Worm (Caenorhabditis elegans) whole organism, young adult: ENCODE measurements around the gene Y39G8B.2.
A peak's percentile ranks its signal among the peaks of the same experiment; 100 is the strongest.

Experiments used
- B0035.1 ChIP-seq: sonication (generic microtip); optimal IDR thresholded peaks from 2 replicates; lab custom pipeline; 2016; ENCODE audit warnings: missing genetic modification characterization, mild to moderate bottlenecking, missing compliant biosample characterization, missing genotype, missing genetic modification reagents
- B0261.1 ChIP-seq: sonication (generic microtip); optimal IDR thresholded peaks from 2 replicates; lab custom pipeline; 2016; ENCODE audit warnings: mild to moderate bottlenecking, missing genetic modification characterization, moderate library complexity, missing compliant biosample characterization
- F10E7.11 ChIP-seq: sonication (generic microtip); optimal IDR thresholded peaks from 2 replicates; lab custom pipeline; 2017; ENCODE audit warnings: mild to moderate bottlenecking, missing genetic modification characterization, moderate library complexity, missing compliant biosample characterization
- F49E8.2 ChIP-seq: sonication (generic microtip); optimal IDR thresholded peaks from 3 replicates; lab custom pipeline; 2017; ENCODE audit warnings: missing genetic modification characterization, mild to moderate bottlenecking, missing compliant biosample characterization, antibody characterized with exemption, moderate library complexity; ENCODE audit not compliant: insufficient read depth
- F57C9.4 ChIP-seq: sonication (generic microtip); optimal IDR thresholded peaks from 2 replicates; lab custom pipeline; 2017; ENCODE audit warnings: mild to moderate bottlenecking, missing genetic modification characterization, missing compliant biosample characterization
- Y53F4B.3 ChIP-seq: fragments of 200-800 bp; sonication (Bioruptor generic); IDR thresholded peaks from 2 replicates; pipeline ENCODE4 v1.3.6; 2022; ENCODE audit warnings: missing genetic modification reagents, missing genetic modification characterization, missing compliant biosample characterization
- akir-1 ChIP-seq: fragments of 200-800 bp; sonication (Bioruptor generic); optimal IDR thresholded peaks from 2 replicates; lab custom pipeline; 2018; ENCODE audit warnings: mild to moderate bottlenecking, missing genetic modification characterization, moderate library complexity, missing compliant biosample characterization
- aptf-3 ChIP-seq: fragments of 200-800 bp; sonication (Bioruptor generic); IDR thresholded peaks from 2 replicates; pipeline ENCODE4 v1.3.6; 2022; ENCODE audit warnings: missing genetic modification characterization, missing compliant biosample characterization
- atf-7 ChIP-seq: sonication (generic microtip); optimal IDR thresholded peaks from 2 replicates; lab custom pipeline; 2017; ENCODE audit warnings: mild to moderate bottlenecking, missing genetic modification characterization, missing compliant biosample characterization
- ceh-40 ChIP-seq: fragments of 200-800 bp; sonication (Bioruptor generic); IDR thresholded peaks from 2 replicates; pipeline ENCODE4 v1.3.6; 2022; ENCODE audit warnings: missing genetic modification characterization, missing compliant biosample characterization
- ceh-58 ChIP-seq: fragments of 200-800 bp; sonication (Bioruptor generic); IDR thresholded peaks from 2 replicates; pipeline ENCODE4 v1.3.6; 2022; ENCODE audit warnings: missing genetic modification characterization, missing compliant biosample characterization
- ceh-79 ChIP-seq: sonication (generic microtip); optimal IDR thresholded peaks from 2 replicates; lab custom pipeline; 2017; ENCODE audit warnings: mild to moderate bottlenecking, missing genetic modification characterization, missing compliant biosample characterization
- efl-1 ChIP-seq: fragments of 150-350 bp; optimal IDR thresholded peaks from 2 replicates; lab custom pipeline; 2014; ENCODE audit warnings: missing biosample characterization, missing genetic modification reagents, missing genetic modification characterization
- egl-44 ChIP-seq: fragments of 200-800 bp; sonication (Bioruptor generic); IDR thresholded peaks from 2 replicates; pipeline ENCODE4 v1.3.6; 2022; ENCODE audit warnings: missing genetic modification reagents, missing genetic modification characterization, missing compliant biosample characterization
- gei-17 ChIP-seq: fragments of 200-800 bp; sonication (Bioruptor generic); optimal IDR thresholded peaks from 2 replicates; lab custom pipeline; 2018; ENCODE audit warnings: mild to moderate bottlenecking, missing genetic modification characterization, missing compliant biosample characterization
- him-1 ChIP-seq: sonication (generic microtip); optimal IDR thresholded peaks from 2 replicates; lab custom pipeline; 2016; ENCODE audit warnings: missing genotype, missing genetic modification reagents, missing genetic modification characterization, missing compliant biosample characterization
- hmg-20 ChIP-seq: fragments of 200-800 bp; sonication (Bioruptor generic); IDR thresholded peaks from 2 replicates; pipeline ENCODE4 v1.3.6; 2022; ENCODE audit warnings: missing genetic modification reagents, missing genetic modification characterization, missing compliant biosample characterization
- hrde-1 ChIP-seq: sonication (generic microtip); optimal IDR thresholded peaks from 2 replicates; lab custom pipeline; 2016; ENCODE audit warnings: missing genetic modification characterization, mild to moderate bottlenecking, missing compliant biosample characterization, moderate library complexity, missing genotype, missing genetic modification reagents, borderline replicate concordance
- let-607 ChIP-seq, 2 experiments: fragments of 200-800 bp in 1 of 2; sonication (Bioruptor generic) in 1 of 2; sonication (generic microtip) in 1 of 2; optimal IDR thresholded peaks; 2 replicates each; lab custom pipeline; 2016 to 2018; ENCODE audit warnings: mild to moderate bottlenecking in 2 of 2, missing compliant biosample characterization in 2 of 2, missing genetic modification characterization in 2 of 2, moderate library complexity in 2 of 2, missing genotype in 1 of 2
- lin-26 ChIP-seq: fragments of 200-800 bp; sonication (Bioruptor generic); IDR thresholded peaks from 2 replicates; pipeline ENCODE4 v1.3.6; 2022; ENCODE audit warnings: missing genetic modification reagents, missing genetic modification characterization, missing compliant biosample characterization
- lsl-1 ChIP-seq: fragments of 200-800 bp; sonication (Bioruptor generic); optimal IDR thresholded peaks from 2 replicates; lab custom pipeline; 2018; ENCODE audit warnings: mild to moderate bottlenecking, missing genetic modification characterization, moderate library complexity, missing compliant biosample characterization
- lsy-27 ChIP-seq: sonication (generic microtip); optimal IDR thresholded peaks from 2 replicates; lab custom pipeline; 2017; ENCODE audit warnings: missing genetic modification characterization, mild to moderate bottlenecking, missing compliant biosample characterization, antibody characterized with exemption, missing genotype, borderline replicate concordance; ENCODE audit not compliant: insufficient read depth
- mcd-1 ChIP-seq: fragments of 200-800 bp; sonication (Bioruptor generic); IDR thresholded peaks from 2 replicates; pipeline ENCODE4 v1.3.6; 2022; ENCODE audit warnings: missing genetic modification reagents, missing genetic modification characterization, missing compliant biosample characterization
- nhr-179 ChIP-seq: sonication (generic microtip); optimal IDR thresholded peaks from 2 replicates; lab custom pipeline; 2016; ENCODE audit warnings: mild to moderate bottlenecking, missing genetic modification characterization, missing compliant biosample characterization
- nhr-27 ChIP-seq: fragments of 200-800 bp; sonication (Bioruptor generic); optimal IDR thresholded peaks from 2 replicates; lab custom pipeline; 2018; ENCODE audit warnings: mild to moderate bottlenecking, missing genetic modification characterization, moderate library complexity, missing compliant biosample characterization
- nhr-90 ChIP-seq: sonication (generic microtip); optimal IDR thresholded peaks from 2 replicates; lab custom pipeline; 2016; ENCODE audit warnings: missing genotype, mild to moderate bottlenecking, missing genetic modification characterization, missing compliant biosample characterization
- pha-4 ChIP-seq: fragments of 150-350 bp; sonication (generic microtip); optimal IDR thresholded peaks from 2 replicates; lab custom pipeline; 2014; ENCODE audit warnings: missing biosample characterization, missing genetic modification reagents, missing genetic modification characterization
- rcor-1 ChIP-seq: fragments of 200-800 bp; sonication (Bioruptor generic); IDR thresholded peaks from 2 replicates; pipeline ENCODE4 v1.3.6; 2022; ENCODE audit warnings: missing genetic modification reagents, missing genetic modification characterization, missing compliant biosample characterization
- repo-1 ChIP-seq: sonication (generic microtip); optimal IDR thresholded peaks from 2 replicates; lab custom pipeline; 2017; ENCODE audit warnings: mild to moderate bottlenecking, missing genetic modification characterization, missing compliant biosample characterization
- rpc-1 ChIP-seq, 2 experiments: fragments of 150-350 bp in 1 of 2; sonication (generic microtip) in 1 of 2; optimal IDR thresholded peaks; 2 replicates each; lab custom pipeline; 2014 to 2018; ENCODE audit warnings: missing biosample characterization in 1 of 2, missing genetic modification characterization in 1 of 2, missing genetic modification reagents in 1 of 2, missing genotype in 1 of 2
- snpc-1.1 ChIP-seq: sonication (generic microtip); optimal IDR thresholded peaks from 2 replicates; lab custom pipeline; 2017; ENCODE audit warnings: missing genetic modification characterization, mild to moderate bottlenecking, missing compliant biosample characterization, antibody characterized with exemption, moderate library complexity, missing genotype, missing genetic modification reagents; ENCODE audit not compliant: insufficient read depth
- snpc-3.4 ChIP-seq: sonication (generic microtip); optimal IDR thresholded peaks from 2 replicates; lab custom pipeline; 2017; ENCODE audit warnings: missing genetic modification characterization, mild to moderate bottlenecking, missing compliant biosample characterization, antibody characterized with exemption, moderate library complexity, missing genotype, missing genetic modification reagents
- sptf-2 ChIP-seq: fragments of 200-800 bp; sonication (Bioruptor generic); optimal IDR thresholded peaks from 2 replicates; lab custom pipeline; 2018; ENCODE audit warnings: mild to moderate bottlenecking, missing genetic modification characterization, missing compliant biosample characterization
- tbp1 ChIP-seq: fragments of 200-800 bp; sonication (Bioruptor generic); optimal IDR thresholded peaks from 2 replicates; lab custom pipeline; 2018; ENCODE audit warnings: mild to moderate bottlenecking, missing genetic modification characterization, missing compliant biosample characterization
- tbx-9 ChIP-seq: sonication (generic microtip); optimal IDR thresholded peaks from 2 replicates; lab custom pipeline; 2016; ENCODE audit warnings: borderline replicate concordance, missing genetic modification characterization, inconsistent platforms, missing compliant biosample characterization
- tlf-1 ChIP-seq: fragments of 200-800 bp; sonication (Bioruptor generic); optimal IDR thresholded peaks from 2 replicates; lab custom pipeline; 2018; ENCODE audit warnings: mild to moderate bottlenecking, missing genetic modification characterization, missing compliant biosample characterization
- xnd-1 ChIP-seq: sonication (generic microtip); optimal IDR thresholded peaks from 2 replicates; lab custom pipeline; 2016; ENCODE audit warnings: missing genotype, missing genetic modification reagents, missing genetic modification characterization, missing compliant biosample characterization
- zfh-2 ChIP-seq: fragments of 200-800 bp; sonication (Bioruptor generic); conservative IDR thresholded peaks from 2 replicates; pipeline ENCODE4 v1.3.6; 2022; ENCODE audit warnings: missing genetic modification reagents, missing genetic modification characterization, missing compliant biosample characterization
- ztf-22 ChIP-seq: fragments of 200-800 bp; sonication (Bioruptor generic); optimal IDR thresholded peaks from 2 replicates; lab custom pipeline; 2018; ENCODE audit warnings: mild to moderate bottlenecking, missing genetic modification characterization, moderate library complexity, missing compliant biosample characterization
- ztf-25 ChIP-seq: fragments of 200-800 bp; sonication (Bioruptor generic); IDR thresholded peaks from 2 replicates; pipeline ENCODE4 v1.3.6; 2022; ENCODE audit warnings: missing genetic modification reagents, missing genetic modification characterization, missing compliant biosample characterization
- ztf-26 ChIP-seq: sonication (generic microtip); optimal IDR thresholded peaks from 2 replicates; lab custom pipeline; 2017; ENCODE audit warnings: missing genetic modification characterization, missing compliant biosample characterization

Gene Y39G8B.2

ce11 chrII:14018192-14018591 lies 42.2 kb upstream of the Y39G8B.2 start (continued):
- TF ChIP-seq snpc-3.4 (peak; percentile 98), efl-1 (GFP tag; lab: Kevin White, UChicago) (peak; percentile 44), rcor-1 (GFP tag; lab: Robert Waterston, UW) (peak; percentile 89), aptf-3 (no peak), ztf-25 (no peak), mcd-1 (GFP tag; lab: Robert Waterston, UW) (peak; percentile 92), snpc-1.1 (tag; lab: Kevin White, UChicago) (peak; percentile 99), let-607 (tag; optimal IDR thresholded peaks at IDR 0.05; lab: Kevin White, UChicago) (peak; percentile 29 to 58), lin-26 (peak; percentile 74), nhr-27 (tag; lab: Kevin White, UChicago) (peak; percentile 70), F49E8.2 (tag; lab: Kevin White, UChicago) (peak; percentile 88), xnd-1 (tag; lab: Kevin White, UChicago) (peak; percentile 69), rpc-1 (optimal IDR thresholded peaks at IDR 0.05; lab: Kevin White, UChicago) (no peak), rpc-1 (tag; optimal IDR thresholded peaks at IDR 0.05; lab: Kevin White, UChicago) (peak; percentile 10), ceh-40 (GFP tag; lab: Robert Waterston, UW) (no peak), nhr-90 (no peak), zfh-2 (GFP tag; lab: Robert Waterston, UW) (peak; percentile 91), ztf-22 (no peak), repo-1 (tag; lab: Kevin White, UChicago) (peak; percentile 95), him-1 (peak; percentile 97), tbx-9 (peak; percentile 14), ceh-58 (GFP tag; lab: Robert Waterston, UW) (no peak), ceh-79 (tag; lab: Kevin White, UChicago) (no peak), nhr-179 (tag; lab: Kevin White, UChicago) (peak; percentile 73), gei-17 (peak; percentile 81), hrde-1 (tag; lab: Kevin White, UChicago) (peak; percentile 42), F57C9.4 (peak; percentile 32), lsy-27 (peak; percentile 1), egl-44 (GFP tag; lab: Robert Waterston, UW) (no peak), F10E7.11 (tag; lab: Kevin White, UChicago) (peak; percentile 40)
- TF ChIP-seq, all 124 proteins: peak for 88

ce11 chrII:14016865-14017264 lies 40.8 kb upstream of the Y39G8B.2 start, which contains the start of gene cyp-37A1:
cyp-37A1 (minus strand) TSS chrII:14016965.
- TF ChIP-seq akir-1 (GFP tag; lab: Kevin White, UChicago) (no peak), atf-7 (tag; lab: Kevin White, UChicago) (no peak), ztf-26 (no peak), F57C9.4 (no peak), lsl-1 (GFP tag; lab: Kevin White, UChicago) (no peak), Y53F4B.3 (GFP tag; lab: Robert Waterston, UW) (no peak), tbx-9 (no peak), lin-26 (no peak), tbp1 (no peak), let-607 (tag; optimal IDR thresholded peaks at IDR 0.05; lab: Kevin White, UChicago) (no peak), rcor-1 (GFP tag; lab: Robert Waterston, UW) (no peak), sptf-2 (GFP tag; lab: Kevin White, UChicago) (no peak), pha-4 (tag; lab: Kevin White, UChicago) (no peak), snpc-1.1 (tag; lab: Kevin White, UChicago) (no peak), hmg-20 (GFP tag; lab: Robert Waterston, UW) (no peak), F49E8.2 (tag; lab: Kevin White, UChicago) (no peak), F10E7.11 (tag; lab: Kevin White, UChicago) (no peak), B0261.1 (no peak), tlf-1 (no peak), B0035.1 (tag; lab: Kevin White, UChicago) (no peak)
